Worm (Caenorhabditis elegans): ENCODE data around the gene nhr-101.

Gene nhr-101

DNA sequence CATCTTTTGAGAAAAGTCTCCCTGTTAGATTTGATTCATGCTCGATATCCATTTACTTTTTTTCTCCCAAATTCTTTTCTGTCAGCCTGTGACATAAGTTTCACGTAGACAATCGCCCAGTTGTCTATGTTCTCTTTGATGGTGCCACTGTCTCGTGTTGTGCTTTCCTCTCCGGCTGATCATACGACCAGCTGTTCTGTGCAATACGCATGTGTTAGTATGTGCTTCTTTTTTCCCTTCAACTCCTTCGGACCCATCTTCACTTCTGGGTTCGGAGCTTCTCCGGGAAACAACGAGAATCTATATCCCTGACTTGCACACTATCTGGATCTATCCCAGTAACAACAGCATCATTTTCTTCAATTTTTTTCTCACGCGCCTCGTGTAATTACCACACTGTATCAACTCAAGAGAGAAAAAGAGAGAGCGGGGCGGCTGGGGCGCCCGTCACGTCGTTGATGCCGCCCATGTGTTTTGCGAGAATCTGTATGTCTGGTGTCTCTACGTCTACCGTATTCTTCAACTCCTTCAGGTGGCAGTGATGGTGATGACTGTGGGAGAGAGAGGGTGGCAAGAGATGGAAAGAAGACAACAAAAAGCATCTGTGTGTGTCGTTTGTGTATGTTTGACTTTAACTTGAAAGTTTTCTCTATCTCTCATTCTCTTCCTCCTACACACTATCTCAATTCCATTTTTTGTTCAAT is 38.3 kb upstream of the nhr-101 start:
- TF ChIP-seq hmg-4 (GFP tag; optimal IDR thresholded peaks at IDR 0.05) (peak; percentile 60), ama-1 (optimal IDR thresholded peaks at IDR 0.05) (no peak), F13C5.2 (tag; optimal IDR thresholded peaks at IDR 0.05) (no peak), B0310.2 (tag; optimal IDR thresholded peaks at IDR 0.05) (no peak)

DNA sequence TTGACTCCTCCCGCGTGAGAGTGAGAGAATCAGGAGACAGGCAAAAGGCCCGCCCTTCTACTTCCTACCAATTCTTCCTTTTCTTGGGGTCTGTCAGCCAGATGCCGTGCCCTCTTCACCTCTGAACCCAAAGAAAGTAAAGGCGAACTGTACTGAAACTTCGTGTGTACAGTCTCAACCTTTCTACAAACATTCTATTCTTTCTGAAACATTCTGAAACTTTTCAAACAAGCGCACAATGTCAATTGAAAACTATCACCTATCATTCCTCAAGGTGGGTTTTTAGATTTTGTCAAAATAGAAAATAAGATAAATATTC is 37.8 kb upstream of the nhr-101 start:
- TF ChIP-seq ceh-13 (GFP tag; optimal IDR thresholded peaks at IDR 0.05): no peak
- TF ChIP-seq scrt-1 (GFP tag; IDR thresholded peaks at IDR 0.05): no peak
- no peak for TF ChIP-seq ama-1 (optimal IDR thresholded peaks at IDR 0.05)
- no peak for TF ChIP-seq hmg-4 (GFP tag; optimal IDR thresholded peaks at IDR 0.05)
- no peak for TF ChIP-seq tra-4 (tag; optimal IDR thresholded peaks at IDR 0.05)
- no peak for TF ChIP-seq hmbx-1 (tag; optimal IDR thresholded peaks at IDR 0.05)
- no peak for TF ChIP-seq tbx-11 (GFP tag; IDR thresholded peaks at IDR 0.05)
- no peak for TF ChIP-seq ceh-36 (tag; optimal IDR thresholded peaks at IDR 0.05)
- no peak for TF ChIP-seq aly-1 (tag; optimal IDR thresholded peaks at IDR 0.05)
- TF ChIP-seq F13C5.2 (tag; optimal IDR thresholded peaks at IDR 0.05): no peak
- no peak for TF ChIP-seq flt-1 (GFP tag; IDR thresholded peaks at IDR 0.05)

ce11 chrV:11532964-11533363 is 37.3 kb upstream of the nhr-101 start:
- no peak for TF ChIP-seq hnd-1 (tag; optimal IDR thresholded peaks at IDR 0.05)
- TF ChIP-seq scrt-1 (GFP tag; IDR thresholded peaks at IDR 0.05): no peak
- no peak for TF ChIP-seq B0310.2 (tag; optimal IDR thresholded peaks at IDR 0.05)
- no peak for TF ChIP-seq aly-1 (tag; optimal IDR thresholded peaks at IDR 0.05)
- no peak for TF ChIP-seq ama-1 (optimal IDR thresholded peaks at IDR 0.05)
- no peak for TF ChIP-seq hmbx-1 (tag; optimal IDR thresholded peaks at IDR 0.05)
- no peak for TF ChIP-seq sea-1 (GFP tag; conservative IDR thresholded peaks at IDR 0.05)
- TF ChIP-seq tbx-11 (GFP tag; IDR thresholded peaks at IDR 0.05): no peak
- TF ChIP-seq ceh-13 (GFP tag; optimal IDR thresholded peaks at IDR 0.05): no peak
- TF ChIP-seq ets-7 (tag; optimal IDR thresholded peaks at IDR 0.05): no peak
- TF ChIP-seq hmg-4 (GFP tag; optimal IDR thresholded peaks at IDR 0.05): no peak

DNA sequence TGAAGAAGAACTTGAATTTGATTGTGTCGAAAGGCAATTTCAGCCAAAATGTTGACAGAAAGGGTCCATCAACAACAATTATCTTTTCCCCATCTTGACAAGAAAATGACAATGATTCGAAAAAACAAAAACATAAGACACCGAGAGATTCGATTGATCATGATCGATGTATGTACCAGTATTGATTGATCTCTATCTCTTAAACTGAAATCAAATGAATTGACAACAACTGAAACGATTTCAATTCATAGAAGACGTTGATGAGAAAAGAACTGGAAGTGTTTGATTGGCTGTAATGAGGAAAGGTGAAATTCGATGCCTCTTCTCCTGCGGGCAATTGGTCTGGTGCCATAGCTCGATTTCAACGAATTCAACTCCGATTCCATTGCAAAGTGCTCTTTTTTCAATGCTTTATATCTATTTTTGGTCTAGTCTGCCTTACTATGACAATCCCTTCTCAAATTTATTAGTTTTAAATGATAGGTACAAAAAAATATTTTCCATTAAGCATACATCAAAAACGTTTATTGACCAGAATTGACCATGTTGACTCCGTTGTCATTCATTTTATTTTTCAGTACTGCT is 36.8 kb upstream of the nhr-101 start:
- TF ChIP-seq hmg-4 (GFP tag; optimal IDR thresholded peaks at IDR 0.05) (no peak), sea-1 (GFP tag; conservative IDR thresholded peaks at IDR 0.05) (no peak), tbx-11 (GFP tag; IDR thresholded peaks at IDR 0.05) (no peak), flt-1 (GFP tag; IDR thresholded peaks at IDR 0.05) (no peak), tra-4 (tag; optimal IDR thresholded peaks at IDR 0.05) (no peak), F13C5.2 (tag; optimal IDR thresholded peaks at IDR 0.05) (no peak)

DNA sequence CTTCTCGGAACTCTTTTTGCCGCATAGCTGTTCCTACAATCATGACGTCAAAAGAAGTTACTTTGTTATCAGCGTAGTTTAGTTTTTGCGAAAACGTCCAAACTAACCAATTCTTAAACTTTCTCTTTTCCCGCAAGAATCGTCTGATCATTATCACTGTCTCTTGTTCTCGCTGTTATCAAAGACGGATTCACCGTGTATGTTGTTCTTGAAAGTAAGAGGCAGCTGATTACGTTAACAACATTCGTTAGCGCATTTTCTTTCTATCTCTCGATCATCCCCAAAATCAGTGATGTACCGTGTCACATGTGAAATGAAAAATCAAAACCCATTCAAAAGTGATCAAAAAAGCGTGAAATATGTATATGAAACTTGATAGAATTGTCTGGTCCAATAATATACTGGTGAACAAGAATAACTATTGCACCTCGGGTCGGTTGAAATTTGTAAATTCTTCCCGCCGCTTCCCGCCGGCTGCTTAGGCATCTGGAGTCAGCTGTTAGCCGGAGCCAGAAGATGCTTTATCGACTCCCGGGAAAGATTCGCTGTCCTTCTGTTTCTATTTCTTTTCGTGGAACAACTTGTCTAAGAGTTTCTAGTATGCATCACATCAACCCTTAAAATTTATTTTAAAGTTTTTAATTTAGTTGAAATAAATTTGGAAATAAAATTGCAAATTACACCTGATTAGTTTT is 35.6 kb upstream of the nhr-101 start:
- TF ChIP-seq tbx-11 (GFP tag; IDR thresholded peaks at IDR 0.05): no peak
- TF ChIP-seq ceh-13 (GFP tag; optimal IDR thresholded peaks at IDR 0.05): no peak
- no peak for TF ChIP-seq aly-1 (tag; optimal IDR thresholded peaks at IDR 0.05)
- TF ChIP-seq tbx-37 (GFP tag; conservative IDR thresholded peaks at IDR 0.05): no peak
- no peak for TF ChIP-seq scrt-1 (GFP tag; IDR thresholded peaks at IDR 0.05)
- no peak for TF ChIP-seq hmbx-1 (tag; optimal IDR thresholded peaks at IDR 0.05)
- no peak for TF ChIP-seq hmg-4 (GFP tag; optimal IDR thresholded peaks at IDR 0.05)
- no peak for TF ChIP-seq B0310.2 (tag; optimal IDR thresholded peaks at IDR 0.05)
- no peak for TF ChIP-seq ets-7 (tag; optimal IDR thresholded peaks at IDR 0.05)
- TF ChIP-seq sea-1 (GFP tag; conservative IDR thresholded peaks at IDR 0.05): no peak
- no peak for TF ChIP-seq ceh-36 (tag; optimal IDR thresholded peaks at IDR 0.05)
- TF ChIP-seq pes-1 (GFP tag; IDR thresholded peaks at IDR 0.05): no peak

- TF ChIP-seq tra-4 (tag; optimal IDR thresholded peaks at IDR 0.05) (no peak), B0310.2 (tag; optimal IDR thresholded peaks at IDR 0.05) (no peak), F13C5.2 (tag; optimal IDR thresholded peaks at IDR 0.05) (no peak), ama-1 (optimal IDR thresholded peaks at IDR 0.05) (no peak), tbx-11 (GFP tag; IDR thresholded peaks at IDR 0.05) (no peak), ceh-13 (GFP tag; optimal IDR thresholded peaks at IDR 0.05) (no peak), aly-1 (tag; optimal IDR thresholded peaks at IDR 0.05) (no peak), scrt-1 (GFP tag; IDR thresholded peaks at IDR 0.05) (no peak), sea-1 (GFP tag; conservative IDR thresholded peaks at IDR 0.05) (no peak), ceh-36 (tag; optimal IDR thresholded peaks at IDR 0.05) (no peak), hmg-4 (GFP tag; optimal IDR thresholded peaks at IDR 0.05) (no peak), hmbx-1 (tag; optimal IDR thresholded peaks at IDR 0.05) (no peak), tbx-37 (GFP tag; conservative IDR thresholded peaks at IDR 0.05) (no peak), pes-1 (GFP tag; IDR thresholded peaks at IDR 0.05) (no peak), flt-1 (GFP tag; IDR thresholded peaks at IDR 0.05) (no peak), ets-7 (tag; optimal IDR thresholded peaks at IDR 0.05) (no peak), hnd-1 (tag; optimal IDR thresholded peaks at IDR 0.05) (no peak)
Measured at ce11 chrV:11535504-11536062, 34.7 kb upstream of the nhr-101 start.

ce11 chrV:11536667-11537066 is 33.6 kb upstream of the nhr-101 start:
- TF ChIP-seq scrt-1 (GFP tag; IDR thresholded peaks at IDR 0.05) (no peak), sea-1 (GFP tag; conservative IDR thresholded peaks at IDR 0.05) (no peak), tbx-37 (GFP tag; conservative IDR thresholded peaks at IDR 0.05) (no peak), F13C5.2 (tag; optimal IDR thresholded peaks at IDR 0.05) (no peak), pes-1 (GFP tag; IDR thresholded peaks at IDR 0.05) (no peak), hnd-1 (tag; optimal IDR thresholded peaks at IDR 0.05) (no peak), hmg-4 (GFP tag; optimal IDR thresholded peaks at IDR 0.05) (no peak), aly-1 (tag; optimal IDR thresholded peaks at IDR 0.05) (no peak), tra-4 (tag; optimal IDR thresholded peaks at IDR 0.05) (no peak), ceh-13 (GFP tag; optimal IDR thresholded peaks at IDR 0.05) (no peak), hmbx-1 (tag; optimal IDR thresholded peaks at IDR 0.05) (no peak), flt-1 (GFP tag; IDR thresholded peaks at IDR 0.05) (no peak), tbx-11 (GFP tag; IDR thresholded peaks at IDR 0.05) (no peak), ceh-36 (tag; optimal IDR thresholded peaks at IDR 0.05) (no peak), ets-7 (tag; optimal IDR thresholded peaks at IDR 0.05) (no peak), B0310.2 (tag; optimal IDR thresholded peaks at IDR 0.05) (no peak), ama-1 (optimal IDR thresholded peaks at IDR 0.05) (no peak)
